Fruit fly (Drosophila melanogaster) whole organism, embryonic: ENCODE measurements around the gene Rchy1.

Source experiments
- CG10979 ChIP-seq: fragments of 200-800 bp; sonication (Bioruptor generic); optimal IDR thresholded peaks from 2 replicates; lab custom pipeline; 2018; ENCODE audit warnings: missing biosample characterization, mild to moderate bottlenecking, missing genetic modification characterization, moderate library complexity
- CG12104 ChIP-seq: fragments of 200-800 bp; sonication (Bioruptor generic); optimal IDR thresholded peaks from 3 replicates; lab custom pipeline; 2016; ENCODE audit warnings: missing biosample characterization, missing genetic modification characterization
- CG12219 ChIP-seq: fragments of 200-800 bp; sonication (Bioruptor generic); optimal IDR thresholded peaks from 3 replicates; lab custom pipeline; 2018; ENCODE audit warnings: missing biosample characterization, mild to moderate bottlenecking, missing genetic modification characterization
- CG1233 ChIP-seq: fragments of 200-800 bp; sonication (Bioruptor generic); optimal IDR thresholded peaks from 4 replicates; lab custom pipeline; 2018; ENCODE audit warnings: missing biosample characterization, mild to moderate bottlenecking, missing genetic modification characterization
- CG13287 ChIP-seq: fragments of 200-800 bp; sonication (Bioruptor generic); IDR thresholded peaks from 2 replicates; pipeline ENCODE4 v1.3.6; 2022; ENCODE audit warnings: missing biosample characterization, missing genetic modification characterization; ENCODE audit not compliant: partially characterized antibody
- CG13775 ChIP-seq: fragments of 200-800 bp; sonication (Bioruptor generic); optimal IDR thresholded peaks from 3 replicates; lab custom pipeline; 2017; ENCODE audit warnings: missing biosample characterization, mild to moderate bottlenecking, missing genetic modification characterization
- CG15514 ChIP-seq: fragments of 200-800 bp; sonication (Bioruptor generic); optimal IDR thresholded peaks from 3 replicates; lab custom pipeline; 2017; ENCODE audit warnings: missing biosample characterization, missing genetic modification characterization, mild to moderate bottlenecking, moderate library complexity, missing genetic modification reagents
- CG1602 ChIP-seq: fragments of 200-800 bp; sonication (Bioruptor generic); optimal IDR thresholded peaks from 3 replicates; lab custom pipeline; 2016; ENCODE audit warnings: missing biosample characterization, missing genetic modification characterization
- CG17912 ChIP-seq: fragments of 200-800 bp; sonication (Bioruptor generic); optimal IDR thresholded peaks from 2 replicates; lab custom pipeline; 2018; ENCODE audit warnings: missing biosample characterization, mild to moderate bottlenecking, missing genetic modification characterization
- CG30403 ChIP-seq: fragments of 200-800 bp; sonication (Bioruptor generic); optimal IDR thresholded peaks from 3 replicates; lab custom pipeline; 2016; ENCODE audit warnings: missing biosample characterization, missing genetic modification characterization
- CG3281 ChIP-seq: fragments of 200-800 bp; sonication (Bioruptor generic); optimal IDR thresholded peaks from 3 replicates; lab custom pipeline; 2017; ENCODE audit warnings: missing biosample characterization, mild to moderate bottlenecking, missing genetic modification characterization
- CG33557 ChIP-seq: fragments of 200-800 bp; sonication (Bioruptor generic); optimal IDR thresholded peaks from 2 replicates; lab custom pipeline; 2019; ENCODE audit warnings: missing biosample characterization, mild to moderate bottlenecking, missing genetic modification characterization, moderate library complexity
- CG34376 ChIP-seq: fragments of 200-800 bp; sonication (Bioruptor generic); optimal IDR thresholded peaks from 2 replicates; lab custom pipeline; 2018; ENCODE audit warnings: missing biosample characterization, mild to moderate bottlenecking, missing genetic modification characterization
- CG42726 ChIP-seq: fragments of 200-800 bp; sonication (Bioruptor generic); IDR thresholded peaks from 2 replicates; pipeline ENCODE4 v1.3.6; 2022; ENCODE audit warnings: missing biosample characterization, missing genetic modification characterization; ENCODE audit not compliant: partially characterized antibody
- CG4404 ChIP-seq: fragments of 200-800 bp; sonication (Bioruptor generic); IDR thresholded peaks from 2 replicates; pipeline ENCODE4 v1.3.6; 2022; ENCODE audit warnings: missing biosample characterization, missing genetic modification characterization
- CG6683 ChIP-seq: fragments of 200-800 bp; sonication (Bioruptor generic); optimal IDR thresholded peaks from 2 replicates; lab custom pipeline; 2017; ENCODE audit warnings: missing biosample characterization, mild to moderate bottlenecking, missing genetic modification characterization, missing genetic modification reagents
- CG7745 ChIP-seq: fragments of 200-800 bp; sonication (Bioruptor generic); optimal IDR thresholded peaks from 2 replicates; lab custom pipeline; 2018; ENCODE audit warnings: missing biosample characterization, mild to moderate bottlenecking, missing genetic modification characterization, moderate library complexity
- CG7963 ChIP-seq: fragments of 200-800 bp; sonication (Bioruptor generic); IDR thresholded peaks from 3 replicates; pipeline ENCODE4 v1.3.6; 2022; ENCODE audit warnings: missing biosample characterization, missing genetic modification characterization; ENCODE audit not compliant: partially characterized antibody
- CG8944 ChIP-seq: fragments of 200-800 bp; sonication (Bioruptor generic); optimal IDR thresholded peaks from 3 replicates; lab custom pipeline; 2016; ENCODE audit warnings: missing biosample characterization, missing genetic modification characterization
- Camta ChIP-seq: fragments of 200-800 bp; sonication (Bioruptor generic); optimal IDR thresholded peaks from 2 replicates; lab custom pipeline; 2016; ENCODE audit warnings: missing biosample characterization, missing genetic modification characterization
- Drgx ChIP-seq: fragments of 200-800 bp; sonication (Bioruptor generic); IDR thresholded peaks from 2 replicates; pipeline ENCODE4 v1.3.6; 2022; ENCODE audit warnings: missing biosample characterization, missing genetic modification characterization
- ERR ChIP-seq: fragments of 200-800 bp; sonication (Bioruptor generic); optimal IDR thresholded peaks from 2 replicates; lab custom pipeline; 2016; ENCODE audit warnings: missing biosample characterization, missing genetic modification characterization
- HLH54F ChIP-seq: fragments of 200-800 bp; sonication (Bioruptor generic); optimal IDR thresholded peaks from 3 replicates; lab custom pipeline; 2016; ENCODE audit warnings: missing biosample characterization, missing genetic modification characterization
- Max ChIP-seq: fragments of 200-800 bp; sonication (Bioruptor generic); optimal IDR thresholded peaks from 2 replicates; lab custom pipeline; 2016; ENCODE audit warnings: missing biosample characterization, mild to moderate bottlenecking, missing genetic modification characterization
- Med ChIP-seq: fragments of 200-800 bp; sonication (Bioruptor generic); peaks from one replicate; lab custom pipeline; 2016; ENCODE audit warnings: missing biosample characterization, missing genetic modification characterization, mild to moderate bottlenecking, inconsistent platforms, moderate library complexity
- NC2α ChIP-seq: fragments of 200-800 bp; sonication (Bioruptor generic); optimal IDR thresholded peaks from 2 replicates; lab custom pipeline; 2016; ENCODE audit warnings: missing biosample characterization, missing genetic modification characterization
- NFAT ChIP-seq: fragments of 200-800 bp; sonication (Bioruptor generic); IDR thresholded peaks from 2 replicates; pipeline ENCODE4 v1.3.6; 2022; ENCODE audit warnings: missing biosample characterization, missing genetic modification characterization
- Oaz ChIP-seq: fragments of 200-800 bp; sonication (Bioruptor generic); IDR thresholded peaks from 2 replicates; pipeline ENCODE4 v1.3.6; 2022; ENCODE audit warnings: missing biosample characterization, missing genetic modification characterization
- Ptx1 ChIP-seq: fragments of 200-800 bp; sonication (Bioruptor generic); IDR thresholded peaks from 2 replicates; pipeline ENCODE4 v1.3.6; 2022; ENCODE audit warnings: missing biosample characterization, missing genetic modification characterization
- Taf1 ChIP-seq: fragments of 200-800 bp; sonication (Bioruptor generic); IDR thresholded peaks from 2 replicates; pipeline ENCODE4 v1.3.6; 2022; ENCODE audit warnings: missing biosample characterization, missing genetic modification characterization
- YL-1 ChIP-seq: fragments of 200-800 bp; sonication (Bioruptor generic); optimal IDR thresholded peaks from 3 replicates; lab custom pipeline; 2017; ENCODE audit warnings: missing biosample characterization, mild to moderate bottlenecking, missing genetic modification characterization
- cato ChIP-seq: fragments of 200-800 bp; sonication (Bioruptor generic); optimal IDR thresholded peaks from 2 replicates; lab custom pipeline; 2016; ENCODE audit warnings: missing biosample characterization, missing genetic modification characterization, borderline replicate concordance
- croc ChIP-seq: fragments of 200-800 bp; sonication (Bioruptor generic); conservative IDR thresholded peaks from 3 replicates; pipeline ENCODE4 v1.3.6; 2022; ENCODE audit warnings: missing biosample characterization, missing genetic modification characterization
- dan ChIP-seq: fragments of 200-800 bp; sonication (Bioruptor generic); IDR thresholded peaks from 2 replicates; pipeline ENCODE4 v1.3.6; 2022; ENCODE audit warnings: missing biosample characterization, missing genetic modification characterization
- fd64A ChIP-seq: fragments of 200-800 bp; sonication (Bioruptor generic); optimal IDR thresholded peaks from 3 replicates; lab custom pipeline; 2018; ENCODE audit warnings: missing biosample characterization, mild to moderate bottlenecking, missing genetic modification characterization
- ftz-f1 ChIP-seq: fragments of 200-800 bp; sonication (Bioruptor generic); optimal IDR thresholded peaks from 2 replicates; lab custom pipeline; 2016; ENCODE audit warnings: missing biosample characterization, missing genetic modification characterization
- gro ChIP-seq: fragments of 200-800 bp; sonication (Bioruptor generic); optimal IDR thresholded peaks from 2 replicates; lab custom pipeline; 2016; ENCODE audit warnings: missing biosample characterization, missing genetic modification characterization
- her ChIP-seq: fragments of 200-800 bp; sonication (Bioruptor generic); optimal IDR thresholded peaks from 2 replicates; lab custom pipeline; 2016; ENCODE audit warnings: missing biosample characterization, missing genetic modification characterization
- ken ChIP-seq: fragments of 200-800 bp; sonication (Bioruptor generic); IDR thresholded peaks from 3 replicates; pipeline ENCODE4 v1.3.6; 2022; ENCODE audit warnings: missing biosample characterization, missing genetic modification characterization
- kni ChIP-seq: fragments of 200-800 bp; sonication (Bioruptor generic); optimal IDR thresholded peaks from 3 replicates; lab custom pipeline; 2017; ENCODE audit warnings: mild to moderate bottlenecking, missing biosample characterization, missing genetic modification reagents, missing genetic modification characterization
- lilli ChIP-seq: fragments of 200-800 bp; sonication (Bioruptor generic); optimal IDR thresholded peaks from 3 replicates; lab custom pipeline; 2016; ENCODE audit warnings: missing biosample characterization, missing genetic modification characterization
- lola ChIP-seq, 3 experiments: fragments of >200 bp in 2 of 3; fragments of 200-800 bp in 1 of 3; sonication (Bioruptor generic) in 1 of 3; optimal IDR thresholded peaks; 2 replicates each; lab custom pipeline; 2017 to 2019; ENCODE audit warnings: missing biosample characterization in 3 of 3, missing genetic modification characterization in 3 of 3, mild to moderate bottlenecking in 1 of 3, moderate library complexity in 1 of 3
- pb ChIP-seq: fragments of 200-800 bp; sonication (Bioruptor generic); optimal IDR thresholded peaks from 3 replicates; lab custom pipeline; 2016; ENCODE audit warnings: missing biosample characterization, missing genetic modification characterization
- phol ChIP-seq: fragments of 200-800 bp; sonication (Bioruptor generic); optimal IDR thresholded peaks from 3 replicates; lab custom pipeline; 2018; ENCODE audit warnings: missing biosample characterization, mild to moderate bottlenecking, missing genetic modification characterization, moderate library complexity
- ranshi ChIP-seq: fragments of 200-800 bp; sonication (Bioruptor generic); IDR thresholded peaks from 2 replicates; pipeline ENCODE4 v1.3.6; 2022; ENCODE audit warnings: missing biosample characterization, missing genetic modification characterization
- tll ChIP-seq, 2 experiments: fragments of 200-800 bp in 1 of 2; fragments of >200 bp in 1 of 2; sonication (Bioruptor generic) in 1 of 2; optimal IDR thresholded peaks; 2 replicates each; lab custom pipeline; 2017 to 2019; ENCODE audit warnings: missing biosample characterization in 2 of 2, missing genetic modification characterization in 2 of 2, mild to moderate bottlenecking in 1 of 2, moderate library complexity in 1 of 2
- vnd ChIP-seq: fragments of 200-800 bp; sonication (Bioruptor generic); IDR thresholded peaks from 3 replicates; pipeline ENCODE4 v1.3.6; 2022; ENCODE audit warnings: missing biosample characterization, missing genetic modification characterization; ENCODE audit not compliant: partially characterized antibody
- zfh1 ChIP-seq: fragments of 200-800 bp; sonication (Bioruptor generic); IDR thresholded peaks from 3 replicates; pipeline ENCODE4 v1.3.6; 2022; ENCODE audit warnings: missing biosample characterization, missing genetic modification characterization

The Rchy1 gene

dm6 chr2L:6480212-6480994, 14.9 kb upstream of the Rchy1 start, which contains the start of the genes Sec61alpha and Daxx (continued):
- TF ChIP-seq CG10979 (tag; lab: Kevin White, UChicago) (peak; percentile 68), CG42726 (GFP tag; lab: Robert Waterston, UW) (peak; percentile 100), CG1602 (GFP tag; lab: Kevin White, UChicago) (peak; percentile 85), tll (GFP tag; optimal IDR thresholded peaks at IDR 0.05; lab: Kevin White, UChicago) (peak; percentile 4 to 69), pb (peak; percentile 68), lilli (GFP tag; lab: Kevin White, UChicago) (peak; percentile 94), CG12104 (GFP tag; lab: Kevin White, UChicago) (peak; percentile 70), NC2α (GFP tag; lab: Kevin White, UChicago) (peak; percentile 16), ftz-f1 (peak; percentile 27), Med (GFP tag; lab: Kevin White, UChicago) (peak; percentile 98), cato (GFP tag; lab: Kevin White, UChicago) (peak; percentile 84), CG6683 (GFP tag; lab: Kevin White, UChicago) (peak; percentile 16), CG33557 (GFP tag; lab: Kevin White, UChicago) (peak; percentile 50), lola (GFP tag; optimal IDR thresholded peaks at IDR 0.05; lab: Kevin White, UChicago) (peak in 1 of 3 experiments; percentile 67), CG8944 (GFP tag; lab: Kevin White, UChicago) (peak; percentile 90), ken (GFP tag; lab: Robert Waterston, UW) (peak; percentile 83), gro (GFP tag; lab: Kevin White, UChicago) (peak; percentile 82), Taf1 (GFP tag; lab: Robert Waterston, UW) (peak; percentile 78), CG4404 (GFP tag; lab: Robert Waterston, UW) (peak; percentile 76), CG17912 (GFP tag; lab: Kevin White, UChicago) (no peak), CG1233 (GFP tag; lab: Kevin White, UChicago) (peak; percentile 61), CG34376 (GFP tag; lab: Kevin White, UChicago) (peak; percentile 63), CG7963 (peak; percentile 100), fd64A (GFP tag; lab: Kevin White, UChicago) (peak; percentile 21), phol (tag; lab: Kevin White, UChicago) (peak; percentile 87), CG12219 (peak; percentile 69), YL-1 (GFP tag; lab: Kevin White, UChicago) (peak; percentile 9), zfh1 (GFP tag; lab: Robert Waterston, UW) (peak; percentile 69; the same call in 2 of the 3 replicates), CG13287 (GFP tag; lab: Robert Waterston, UW) (peak; percentile 98), Ptx1 (GFP tag; lab: Robert Waterston, UW) (peak; percentile 84), dan (GFP tag; lab: Robert Waterston, UW) (no peak), vnd (GFP tag; lab: Robert Waterston, UW) (peak; percentile 100), CG13775 (GFP tag; lab: Kevin White, UChicago) (peak; percentile 79), Max (GFP tag; lab: Kevin White, UChicago) (peak; percentile 46), Oaz (GFP tag; lab: Robert Waterston, UW) (peak; percentile 62), ERR (GFP tag; lab: Kevin White, UChicago) (peak; percentile 69), NFAT (peak; percentile 87), HLH54F (GFP tag; lab: Kevin White, UChicago) (peak; percentile 94), her (GFP tag; lab: Kevin White, UChicago) (peak; percentile 80), CG3281 (GFP tag; lab: Kevin White, UChicago) (peak; percentile 70), ranshi (peak; percentile 89), Drgx (GFP tag; lab: Robert Waterston, UW) (peak; percentile 71), Camta (GFP tag; lab: Kevin White, UChicago) (peak; percentile 74), CG30403 (GFP tag; lab: Kevin White, UChicago) (peak; percentile 93), CG15514 (GFP tag; lab: Kevin White, UChicago) (peak; percentile 77), kni (GFP tag; lab: Kevin White, UChicago) (no peak), CG7745 (tag; lab: Kevin White, UChicago) (no peak), croc (GFP tag; lab: Robert Waterston, UW) (peak; percentile 64; the same call in 2 of the 3 replicates)
